Worm (Caenorhabditis elegans) whole organism, late embryonic: Measurements from ENCODE around the gene nhr-235.

ENCODE experiments used
- ceh-19 ChIP-seq: fragments of 200-800 bp; sonication (Bioruptor generic); optimal IDR thresholded peaks from 2 replicates; lab custom pipeline; 2018; ENCODE audit warnings: mild to moderate bottlenecking, missing genetic modification characterization, missing compliant biosample characterization
- dve-1 ChIP-seq: sonication (generic microtip); optimal IDR thresholded peaks from 2 replicates; lab custom pipeline; 2017; ENCODE audit warnings: antibody characterized with exemption, mild to moderate bottlenecking, missing genetic modification characterization, missing compliant biosample characterization
- fkh-10 ChIP-seq: fragments of 150-350 bp; optimal IDR thresholded peaks from 2 replicates; lab custom pipeline; 2014; ENCODE audit warnings: missing biosample characterization, missing genetic modification reagents, missing genetic modification characterization
- nhr-11 ChIP-seq: fragments of 150-350 bp; optimal IDR thresholded peaks from 2 replicates; lab custom pipeline; 2014; ENCODE audit warnings: missing biosample characterization, missing genetic modification characterization
- pha-4 ChIP-seq: fragments of 150-350 bp; optimal IDR thresholded peaks from 2 replicates; lab custom pipeline; 2018; ENCODE audit warnings: missing biosample characterization, missing genetic modification reagents, missing genetic modification characterization
- unc-55 ChIP-seq: sonication (generic microtip); optimal IDR thresholded peaks from 2 replicates; lab custom pipeline; 2017; ENCODE audit warnings: missing biosample characterization, missing genetic modification reagents, missing genetic modification characterization

DNA sequence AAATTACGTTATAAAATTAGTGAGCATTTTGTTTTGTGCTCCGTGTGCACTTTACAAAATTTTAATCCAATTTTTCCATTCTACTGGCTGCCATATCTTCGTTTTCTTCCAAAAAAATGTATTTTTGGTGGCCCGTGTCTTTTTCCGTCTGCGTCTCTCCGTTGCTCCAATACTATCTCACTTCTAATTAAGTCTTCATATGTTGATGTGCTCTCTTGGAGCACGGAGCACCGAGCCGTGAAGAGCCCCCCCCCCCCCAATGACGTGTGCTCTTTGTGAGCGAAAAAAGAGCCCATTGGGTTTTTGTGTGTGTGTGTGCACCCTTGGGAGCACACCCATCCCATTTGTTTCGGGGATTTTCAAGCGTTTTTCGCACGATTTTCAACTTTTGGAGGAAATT is 24.5 kb downstream of the nhr-235 start:
- TF ChIP-seq unc-55 (GFP tag; lab: Kevin White, UChicago) (no peak), dve-1 (tag; lab: Kevin White, UChicago) (no peak), nhr-11 (no peak), pha-4 (no peak), ceh-19 (GFP tag; lab: Kevin White, UChicago) (no peak), fkh-10 (GFP tag; lab: Kevin White, UChicago) (no peak)
